Worm (Caenorhabditis elegans) whole organism, midembryonic: ENCODE results near the gene tmc-2.
A peak's percentile ranks its signal among the peaks of the same experiment; 100 is the strongest.

Source experiments
- T22C8.4 ChIP-seq: fragments of 200-800 bp; sonication (Bioruptor generic); IDR thresholded peaks from 2 replicates; pipeline ENCODE4 v1.3.6; 2022; ENCODE audit warnings: missing genetic modification characterization, missing compliant biosample characterization
- cog-1 ChIP-seq: sonication (generic microtip); optimal IDR thresholded peaks from 2 replicates; lab custom pipeline; 2016; ENCODE audit warnings: missing genetic modification characterization, missing compliant biosample characterization
- flt-1 ChIP-seq: fragments of 200-800 bp; sonication (Bioruptor generic); IDR thresholded peaks from 2 replicates; pipeline ENCODE4 v1.3.6; 2022; ENCODE audit warnings: missing genetic modification characterization, missing compliant biosample characterization
- klf-2 ChIP-seq: fragments of 200-800 bp; sonication (Bioruptor generic); conservative IDR thresholded peaks from 2 replicates; pipeline ENCODE4 v1.3.6; 2022; ENCODE audit warnings: missing genetic modification reagents, missing genetic modification characterization, missing compliant biosample characterization
- med-1 ChIP-seq: sonication (generic microtip); optimal IDR thresholded peaks from 2 replicates; lab custom pipeline; 2017; ENCODE audit warnings: missing genetic modification characterization, mild to moderate bottlenecking, missing compliant biosample characterization, antibody characterized with exemption, missing genetic modification reagents; ENCODE audit not compliant: insufficient read depth
- ref-1 ChIP-seq: fragments of 200-800 bp; sonication (Bioruptor generic); conservative IDR thresholded peaks from 2 replicates; pipeline ENCODE4 v1.3.6; 2022; ENCODE audit warnings: missing genetic modification reagents, missing genetic modification characterization, missing compliant biosample characterization
- tab-1 ChIP-seq: fragments of 200-800 bp; sonication (Bioruptor generic); IDR thresholded peaks from 2 replicates; pipeline ENCODE4 v1.3.6; 2022; ENCODE audit warnings: missing genetic modification characterization, missing compliant biosample characterization
- ztf-23 ChIP-seq: fragments of 200-800 bp; sonication (Bioruptor generic); IDR thresholded peaks from 2 replicates; pipeline ENCODE4 v1.3.6; 2022; ENCODE audit warnings: missing genetic modification reagents, missing genetic modification characterization, missing compliant biosample characterization

DNA sequence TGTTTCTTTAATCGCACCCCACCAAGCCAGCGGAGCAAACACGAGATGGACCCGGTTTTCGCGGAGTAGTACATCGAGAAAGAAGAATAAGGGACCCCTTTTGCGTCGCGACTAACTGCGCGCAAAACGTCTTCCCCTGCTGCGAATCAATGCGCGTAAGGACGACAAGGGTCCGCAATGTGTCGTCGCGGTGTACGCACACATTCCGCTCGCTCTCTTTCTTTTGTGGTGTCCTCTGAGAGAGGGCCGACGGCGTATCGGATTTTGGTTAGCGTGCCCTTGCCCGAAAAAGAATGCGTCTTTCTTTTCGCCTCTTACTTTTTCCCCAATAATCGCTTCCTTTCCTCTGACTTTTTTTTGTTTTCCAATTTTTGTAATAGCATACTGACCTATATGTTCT lies 34.3 kb downstream of the tmc-2 start:
- TF ChIP-seq ref-1 (GFP tag; lab: Robert Waterston, UW) (no peak), tab-1 (GFP tag; lab: Robert Waterston, UW) (no peak; the same call in 1 of the 2 replicates), cog-1 (tag; lab: Kevin White, UChicago) (peak; percentile 57), med-1 (GFP tag; lab: Kevin White, UChicago) (no peak), flt-1 (GFP tag; lab: Robert Waterston, UW) (peak; percentile 73; the same call in 1 of the 2 replicates), klf-2 (no peak), T22C8.4 (no peak; the same call in 1 of the 2 replicates), ztf-23 (GFP tag; lab: Robert Waterston, UW) (peak; percentile 72; the same call in 1 of the 2 replicates)
